Fruit fly (Drosophila melanogaster): ENCODE results near the gene Spp.

The Spp gene

DNA sequence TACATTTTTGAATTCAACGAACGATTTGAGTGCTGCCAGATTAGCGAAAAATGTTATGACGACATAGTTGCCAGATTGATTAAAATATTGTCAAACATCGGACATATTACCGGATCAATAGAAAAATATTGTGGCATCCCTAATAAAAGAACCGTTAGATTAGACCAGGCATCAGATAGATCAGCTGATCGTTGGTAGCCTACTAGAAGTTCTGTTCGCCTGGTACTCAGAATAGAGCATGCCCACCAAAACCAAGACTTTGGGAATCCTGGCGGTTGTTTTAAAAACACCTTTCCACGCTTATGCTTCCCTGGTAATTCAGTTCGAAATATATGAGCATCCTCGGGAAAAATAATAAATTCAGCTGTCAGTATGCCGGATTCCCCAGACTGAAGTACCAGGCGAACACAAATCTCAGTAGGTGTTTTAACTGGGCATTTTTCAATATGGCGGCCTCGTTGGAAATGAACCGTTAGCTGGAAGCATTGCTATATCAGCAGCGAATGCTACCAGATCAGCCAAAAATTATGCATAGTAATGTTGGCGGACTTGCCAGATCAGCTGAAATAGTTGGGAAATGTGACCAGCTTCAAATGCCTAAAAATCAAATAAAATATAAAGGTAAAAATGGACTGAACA is 3.8 kb downstream of the Spp start (continued):
- TF ChIP-seq CG11560 (tag; IDR thresholded peaks at IDR 0.05) (peak; percentile 23; the same call in 1 of the 3 replicates), CG10267 (tag; optimal IDR thresholded peaks at IDR 0.05) (peak; percentile 60), ATbp (GFP tag; optimal IDR thresholded peaks at IDR 0.05) (no peak), gro (GFP tag; optimal IDR thresholded peaks at IDR 0.05) (no peak), phol (tag; optimal IDR thresholded peaks at IDR 0.05) (peak; percentile 100), CG18764 (GFP tag; optimal IDR thresholded peaks at IDR 0.05) (no peak), Sin3A (optimal IDR thresholded peaks at IDR 0.05) (peak; percentile 21), Lpt (GFP tag; optimal IDR thresholded peaks at IDR 0.05) (no peak), Camta (GFP tag; optimal IDR thresholded peaks at IDR 0.05) (no peak), B-H2 (GFP tag; optimal IDR thresholded peaks at IDR 0.05) (no peak), Dfd (GFP tag; optimal IDR thresholded peaks at IDR 0.05) (no peak), CG12155 (GFP tag; optimal IDR thresholded peaks at IDR 0.05) (no peak), nerfin-2 (GFP tag; IDR thresholded peaks at IDR 0.05; ENCODE audit: partially characterized antibody) (no peak), Opbp (GFP tag; IDR thresholded peaks at IDR 0.05; ENCODE audit: partially characterized antibody) (peak; percentile 37; the same call in 2 of the 3 replicates), unc-4 (GFP tag; IDR thresholded peaks at IDR 0.05; ENCODE audit: partially characterized antibody) (peak; percentile 69), CG1529 (GFP tag; optimal IDR thresholded peaks at IDR 0.05) (no peak), lab (GFP tag; optimal IDR thresholded peaks at IDR 0.05) (peak; percentile 42), CG18619 (GFP tag; optimal IDR thresholded peaks at IDR 0.05) (peak; percentile 31), onecut (GFP tag; IDR thresholded peaks at IDR 0.05) (0 out of 2 replicates have a peak, but pooled peaks have one; percentile 20), CG14710 (tag; optimal IDR thresholded peaks at IDR 0.05) (peak; percentile 57), chn (GFP tag; optimal IDR thresholded peaks at IDR 0.05) (no peak), MTF-1 (GFP tag; optimal IDR thresholded peaks at IDR 0.05; ENCODE audit: borderline replicate concordance) (no peak), CG1647 (GFP tag; optimal IDR thresholded peaks at IDR 0.05) (no peak), CG43689 (GFP tag; IDR thresholded peaks at IDR 0.05) (no peak), CkIIα-i1 (GFP tag; IDR thresholded peaks at IDR 0.05) (no peak), Vsx1 (GFP tag; optimal IDR thresholded peaks at IDR 0.05) (no peak), CG17385 (GFP tag; optimal IDR thresholded peaks at IDR 0.05) (no peak), CG18011 (GFP tag; optimal IDR thresholded peaks at IDR 0.05) (no peak), so (GFP tag; IDR thresholded peaks at IDR 0.05) (peak; percentile 51; the same call in 1 of the 3 replicates), Antp (GFP tag; optimal IDR thresholded peaks at IDR 0.05) (no peak), CG6175 (GFP tag; IDR thresholded peaks at IDR 0.05) (no peak), luna (GFP tag; optimal IDR thresholded peaks at IDR 0.05) (no peak), Abd-B (GFP tag; optimal IDR thresholded peaks at IDR 0.05) (peak; percentile 28), br (optimal IDR thresholded peaks at IDR 0.05) (no peak), danr (GFP tag; IDR thresholded peaks at IDR 0.05) (no peak), CG8359 (GFP tag; optimal IDR thresholded peaks at IDR 0.05; ENCODE audit: borderline replicate concordance) (no peak), Nf-YC (tag; optimal IDR thresholded peaks at IDR 0.05) (peak; percentile 56), CG12219 (GFP tag; optimal IDR thresholded peaks at IDR 0.05) (peak; percentile 30), prd (optimal IDR thresholded peaks at IDR 0.05) (no peak), prd (GFP tag; IDR thresholded peaks at IDR 0.05) (no peak), CG17361 (GFP tag; IDR thresholded peaks at IDR 0.05) (peak; percentile 47; the same call in 2 of the 3 replicates)

- TF ChIP-seq grn (GFP tag; optimal IDR thresholded peaks at IDR 0.05) (peak; percentile 81), peb (GFP tag; IDR thresholded peaks at IDR 0.05) (no peak), crol (GFP tag; IDR thresholded peaks at IDR 0.05) (peak; percentile 79)
Observed at dm6 chr2L:533734-534133, 10.7 kb downstream of the Spp start.

All from whole organism, embryonic.